Worm (Caenorhabditis elegans): ENCODE measurements around the gene npr-6.

The npr-6 gene

ce11 chrX:10297410-10297809 is 11.9 kb upstream of the npr-6 start:
- TF ChIP-seq unc-62 (GFP tag; optimal IDR thresholded peaks at IDR 0.05) = no peak

ce11 chrX:10279299-10279698 is 6.2 kb downstream of the npr-6 start, which contains the start of gene slc-9B.1:
Gene slc-9B.1, plus strand, starts transcription at chrX:10279599.
- no peak for TF ChIP-seq unc-62 (GFP tag; optimal IDR thresholded peaks at IDR 0.05)

- TF ChIP-seq unc-62 (GFP tag; optimal IDR thresholded peaks at IDR 0.05) = no peak
Measured at ce11 chrX:10277118-10277517, 8.4 kb downstream of the npr-6 start.

ce11 chrX:10274470-10274869 is 11.1 kb downstream of the npr-6 start:
- TF ChIP-seq unc-62 (GFP tag; optimal IDR thresholded peaks at IDR 0.05) = no peak

- no peak for TF ChIP-seq unc-62 (GFP tag; optimal IDR thresholded peaks at IDR 0.05)
Measured at ce11 chrX:10273392-10273791, 12.1 kb downstream of the npr-6 start, which contains the start of gene F41E7.2. Gene F41E7.2, plus strand, starts transcription at chrX:10273692.

ce11 chrX:10262299-10262698 is 23.2 kb downstream of the npr-6 start:
- no peak for TF ChIP-seq unc-62 (GFP tag; optimal IDR thresholded peaks at IDR 0.05)

ce11 chrX:10260035-10260434 is 25.5 kb downstream of the npr-6 start, which contains the start of gene C32A9.1:
Gene C32A9.1, minus strand, starts transcription at chrX:10260135.
- no peak for TF ChIP-seq unc-62 (GFP tag; optimal IDR thresholded peaks at IDR 0.05)

ce11 chrX:10254068-10254467 is 31.5 kb downstream of the npr-6 start:
- TF ChIP-seq unc-62 (GFP tag; optimal IDR thresholded peaks at IDR 0.05) = no peak

- no peak for TF ChIP-seq unc-62 (GFP tag; optimal IDR thresholded peaks at IDR 0.05)
Measured at ce11 chrX:10252781-10253180, 32.8 kb downstream of the npr-6 start, which contains the start of gene C14H10.2. Gene C14H10.2, minus strand, starts transcription at chrX:10252881.

- no peak for TF ChIP-seq unc-62 (GFP tag; optimal IDR thresholded peaks at IDR 0.05)
Measured at ce11 chrX:10249685-10250084, 35.8 kb downstream of the npr-6 start.

- TF ChIP-seq unc-62 (GFP tag; optimal IDR thresholded peaks at IDR 0.05) = no peak
Measured at ce11 chrX:10245617-10246016, 39.9 kb downstream of the npr-6 start.

ce11 chrX:10240939-10241338 is 44.6 kb downstream of the npr-6 start, which contains the start of gene str-74:
Gene str-74, minus strand, starts transcription at chrX:10241039.
- no peak for TF ChIP-seq unc-62 (GFP tag; optimal IDR thresholded peaks at IDR 0.05)

- no peak for TF ChIP-seq unc-62 (GFP tag; optimal IDR thresholded peaks at IDR 0.05)
Measured at ce11 chrX:10238146-10238749, 47.3 kb downstream of the npr-6 start.

- TF ChIP-seq unc-62 (GFP tag; optimal IDR thresholded peaks at IDR 0.05) = no peak
Measured at ce11 chrX:10236844-10237243, 48.7 kb downstream of the npr-6 start, which contains the start of gene zipt-13. Gene zipt-13, minus strand, starts transcription at chrX:10236944.

Measured in whole organism, dauer.